Fruit fly (Drosophila melanogaster): ENCODE data around the gene CG2211.

The CG2211 gene

DNA sequence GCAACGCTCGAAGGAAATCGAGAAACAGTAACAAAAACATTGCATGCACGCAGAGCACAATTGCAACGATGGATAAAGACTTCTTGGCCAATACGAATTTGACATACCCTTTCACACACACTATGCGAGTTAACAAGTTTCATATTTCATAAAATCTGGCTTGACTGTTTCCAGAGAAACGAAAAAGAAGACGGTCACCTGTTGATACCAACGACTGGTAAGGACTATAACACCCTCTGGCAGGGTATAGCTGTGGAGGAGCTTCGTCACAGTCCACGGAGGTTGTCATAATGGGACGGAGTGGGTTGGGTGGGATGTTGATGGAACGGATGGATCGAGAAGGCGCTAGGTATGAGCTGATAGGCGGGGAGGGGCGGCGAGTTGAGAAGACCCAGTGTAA is 13.1 kb upstream of the CG2211 start (continued):
- no peak for TF ChIP-seq Hey (tag; optimal IDR thresholded peaks at IDR 0.05)
- peak; percentile 77 for TF ChIP-seq Med (GFP tag)
- no peak for TF ChIP-seq C15 (GFP tag; IDR thresholded peaks at IDR 0.05)
- TF ChIP-seq nom (GFP tag; optimal IDR thresholded peaks at IDR 0.05) = peak; percentile 1
- no peak for TF ChIP-seq slou (GFP tag; optimal IDR thresholded peaks at IDR 0.05)

- TF ChIP-seq CG16815 (GFP tag; optimal IDR thresholded peaks at IDR 0.05) (no peak), h (optimal IDR thresholded peaks at IDR 0.05) (no peak), Poxn (GFP tag; IDR thresholded peaks at IDR 0.05) (no peak), CG15514 (GFP tag; optimal IDR thresholded peaks at IDR 0.05) (no peak), exex (tag; optimal IDR thresholded peaks at IDR 0.05) (peak; percentile 42), Hr3 (GFP tag; optimal IDR thresholded peaks at IDR 0.05) (no peak), CG34224 (GFP tag; IDR thresholded peaks at IDR 0.05; ENCODE audit: partially characterized antibody) (no peak), CG15696 (tag; optimal IDR thresholded peaks at IDR 0.05) (no peak), Hmx (GFP tag; optimal IDR thresholded peaks at IDR 0.05) (no peak), gcm (GFP tag; optimal IDR thresholded peaks at IDR 0.05) (peak; percentile 68), CG10543 (GFP tag; optimal IDR thresholded peaks at IDR 0.05) (peak; percentile 44), CG2875 (GFP tag; optimal IDR thresholded peaks at IDR 0.05) (no peak), nmo (GFP tag; optimal IDR thresholded peaks at IDR 0.05) (no peak), Eip74EF (GFP tag; optimal IDR thresholded peaks at IDR 0.05) (no peak), CG3726 (GFP tag; IDR thresholded peaks at IDR 0.05) (no peak), CG4617 (GFP tag; optimal IDR thresholded peaks at IDR 0.05; ENCODE audit: borderline replicate concordance) (no peak), Scr (GFP tag; IDR thresholded peaks at IDR 0.05; ENCODE audit: partially characterized antibody) (peak; percentile 17; the same call in 1 of the 2 replicates), Hmr (GFP tag; optimal IDR thresholded peaks at IDR 0.05) (no peak), YL-1 (GFP tag; optimal IDR thresholded peaks at IDR 0.05) (no peak), CG6175 (GFP tag; IDR thresholded peaks at IDR 0.05) (0 out of 3 replicates have a peak, but pooled peaks have one; percentile 14), Fer1 (GFP tag; optimal IDR thresholded peaks at IDR 0.05) (no peak), Hand (GFP tag; optimal IDR thresholded peaks at IDR 0.05) (no peak), sug (tag; optimal IDR thresholded peaks at IDR 0.05) (peak; percentile 51), unpg (GFP tag; optimal IDR thresholded peaks at IDR 0.05) (no peak), CG8944 (GFP tag; optimal IDR thresholded peaks at IDR 0.05) (no peak), Atf6 (GFP tag; IDR thresholded peaks at IDR 0.05) (0 out of 2 replicates have a peak, but pooled peaks have one; percentile 9), PHDP (tag; optimal IDR thresholded peaks at IDR 0.05) (no peak), crol (GFP tag; IDR thresholded peaks at IDR 0.05) (0 out of 2 replicates have a peak, but pooled peaks have one; percentile 19), org-1 (GFP tag; optimal IDR thresholded peaks at IDR 0.05) (no peak), CG1602 (GFP tag; optimal IDR thresholded peaks at IDR 0.05) (no peak), Ets65A (GFP tag) (peak; percentile 76), bowl (GFP tag; IDR thresholded peaks at IDR 0.05) (no peak), CG12236 (GFP tag; optimal IDR thresholded peaks at IDR 0.05) (no peak), Med (GFP tag) (peak; percentile 70), amos (GFP tag; IDR thresholded peaks at IDR 0.05; ENCODE audit: partially characterized antibody) (peak; percentile 9; the same call in 1 of the 2 replicates), grn (GFP tag; optimal IDR thresholded peaks at IDR 0.05) (peak; percentile 44), abd-A (tag; optimal IDR thresholded peaks at IDR 0.05) (no peak), Doc3 (GFP tag; IDR thresholded peaks at IDR 0.05; ENCODE audit: partially characterized antibody) (0 out of 3 replicates have a peak, but pooled peaks have one; percentile 15)
These were observed 11.9 kb upstream of the CG2211 start for dm6 chr3L:1346956-1347587.

All from whole organism, embryonic.